Fruit fly (Drosophila melanogaster): ENCODE results near the gene Sr-CIV.

dm6 chr2L:3478034-3478880, 45.6 kb downstream of the Sr-CIV start, which contains the start of gene Thor:
- no peak for TF ChIP-seq psq (optimal IDR thresholded peaks at IDR 0.05)
- no peak for TF ChIP-seq h (optimal IDR thresholded peaks at IDR 0.05)
- TF ChIP-seq insv (optimal IDR thresholded peaks at IDR 0.05): no peak
- no peak for TF ChIP-seq Sin3A (optimal IDR thresholded peaks at IDR 0.05)
- TF ChIP-seq Myc (optimal IDR thresholded peaks at IDR 0.05): no peak
- TF ChIP-seq ttk (optimal IDR thresholded peaks at IDR 0.05): no peak
